Fruit fly (Drosophila melanogaster) whole organism, embryonic: ENCODE measurements around the gene Srpk79D.

Source experiments
- Ada2b ChIP-seq: fragments of 200-800 bp; sonication (Bioruptor generic); IDR thresholded peaks from 2 replicates; pipeline ENCODE4 v1.3.6; 2022; ENCODE audit warnings: missing biosample characterization, missing genetic modification characterization
- Awh ChIP-seq: fragments of 200-800 bp; sonication (Bioruptor generic); IDR thresholded peaks from 2 replicates; pipeline ENCODE4, ENCODE4 v1.3.6; 2022; ENCODE audit warnings: missing biosample characterization, missing genetic modification characterization
- B-H2 ChIP-seq: fragments of 200-800 bp; sonication (Bioruptor generic); optimal IDR thresholded peaks from 2 replicates; lab custom pipeline; 2018; ENCODE audit warnings: missing biosample characterization, mild to moderate bottlenecking, missing genetic modification characterization
- CG10366 ChIP-seq: fragments of 200-800 bp; sonication (Bioruptor generic); IDR thresholded peaks from 2 replicates; pipeline ENCODE4 v1.3.6; 2022; ENCODE audit warnings: missing biosample characterization, missing genetic modification characterization
- CG10565 ChIP-seq: fragments of 200-800 bp; sonication (Bioruptor generic); optimal IDR thresholded peaks from 3 replicates; lab custom pipeline; 2016; ENCODE audit warnings: missing biosample characterization, mild to moderate bottlenecking, missing genetic modification characterization
- CG13424 ChIP-seq: fragments of 200-800 bp; sonication (Bioruptor generic); optimal IDR thresholded peaks from 2 replicates; lab custom pipeline; 2019; ENCODE audit warnings: missing biosample characterization, mild to moderate bottlenecking, missing genetic modification characterization, moderate library complexity
- CG15011 ChIP-seq: fragments of 200-800 bp; sonication (Bioruptor generic); optimal IDR thresholded peaks from 3 replicates; lab custom pipeline; 2018; ENCODE audit warnings: missing biosample characterization, mild to moderate bottlenecking, missing genetic modification characterization
- CG17186 ChIP-seq: fragments of 200-800 bp; sonication (Bioruptor generic); optimal IDR thresholded peaks from 3 replicates; lab custom pipeline; 2017; ENCODE audit warnings: missing biosample characterization, missing genetic modification reagents, missing genetic modification characterization
- CG17328 ChIP-seq: fragments of 200-800 bp; sonication (Bioruptor generic); IDR thresholded peaks from 2 replicates; pipeline ENCODE4 v1.3.6; 2022; ENCODE audit warnings: missing biosample characterization, missing genetic modification characterization
- CG18764 ChIP-seq: fragments of 200-800 bp; sonication (Bioruptor generic); optimal IDR thresholded peaks from 3 replicates; lab custom pipeline; 2016; ENCODE audit warnings: missing biosample characterization, missing genetic modification characterization
- CG2712 ChIP-seq: fragments of 200-800 bp; optimal IDR thresholded peaks from 3 replicates; lab custom pipeline; 2019; ENCODE audit warnings: missing biosample characterization, mild to moderate bottlenecking, missing genetic modification characterization, moderate library complexity
- CG31365 ChIP-seq: fragments of 200-800 bp; sonication (Bioruptor generic); optimal IDR thresholded peaks from 2 replicates; lab custom pipeline; 2018; ENCODE audit warnings: missing biosample characterization, mild to moderate bottlenecking, missing genetic modification characterization
- CG31388 ChIP-seq: fragments of 200-800 bp; sonication (Bioruptor generic); optimal IDR thresholded peaks from 2 replicates; lab custom pipeline; 2016; ENCODE audit warnings: missing biosample characterization, missing genetic modification characterization
- CG34376 ChIP-seq: fragments of 200-800 bp; sonication (Bioruptor generic); optimal IDR thresholded peaks from 2 replicates; lab custom pipeline; 2018; ENCODE audit warnings: missing biosample characterization, mild to moderate bottlenecking, missing genetic modification characterization
- CG6254 ChIP-seq: fragments of 200-800 bp; sonication (Bioruptor generic); optimal IDR thresholded peaks from 3 replicates; lab custom pipeline; 2017; ENCODE audit warnings: mild to moderate bottlenecking, missing biosample characterization, missing genetic modification reagents, missing genetic modification characterization
- CG6689 ChIP-seq: fragments of 200-800 bp; sonication (Bioruptor generic); IDR thresholded peaks from 2 replicates; pipeline ENCODE4 v1.3.6; 2022; ENCODE audit warnings: missing biosample characterization, missing genetic modification characterization
- CG6791 ChIP-seq: fragments of 200-800 bp; sonication (Bioruptor generic); IDR thresholded peaks from 3 replicates; pipeline ENCODE4 v1.3.6; 2022; ENCODE audit warnings: missing biosample characterization, missing genetic modification characterization; ENCODE audit not compliant: partially characterized antibody
- CrebB ChIP-seq: fragments of 200-800 bp; sonication (Bioruptor generic); optimal IDR thresholded peaks from 3 replicates; lab custom pipeline; 2018; ENCODE audit warnings: missing biosample characterization, mild to moderate bottlenecking, missing genetic modification characterization
- Dref ChIP-seq: fragments of 200-800 bp; sonication (Bioruptor generic); IDR thresholded peaks from 2 replicates; pipeline ENCODE4 v1.3.6; 2022; ENCODE audit warnings: missing biosample characterization, missing genetic modification characterization
- GATAe ChIP-seq: fragments of 200-800 bp; sonication (Bioruptor generic); conservative IDR thresholded peaks from 2 replicates; pipeline ENCODE4 v1.3.6; 2022; ENCODE audit warnings: missing biosample characterization, missing genetic modification characterization
- MTF-1 ChIP-seq: fragments of 200-800 bp; sonication (Bioruptor generic); optimal IDR thresholded peaks from 2 replicates; lab custom pipeline; 2018; ENCODE audit warnings: missing biosample characterization, mild to moderate bottlenecking, missing genetic modification characterization, borderline replicate concordance
- Mad ChIP-seq: fragments of 200-800 bp; sonication (Bioruptor generic); optimal IDR thresholded peaks from 2 replicates; lab custom pipeline; 2016; ENCODE audit warnings: missing biosample characterization, missing genetic modification characterization
- Med ChIP-seq: fragments of 200-800 bp; sonication (Bioruptor generic); peaks from one replicate; lab custom pipeline; 2016; ENCODE audit warnings: missing biosample characterization, missing genetic modification characterization, mild to moderate bottlenecking, inconsistent platforms, moderate library complexity
- Mes4 ChIP-seq: fragments of 200-800 bp; sonication (Bioruptor generic); optimal IDR thresholded peaks from 2 replicates; lab custom pipeline; 2016; ENCODE audit warnings: missing biosample characterization, missing genetic modification characterization
- Mrtf ChIP-seq: fragments of 200-800 bp; sonication (Bioruptor generic); IDR thresholded peaks from 3 replicates; pipeline ENCODE4 v1.3.6; 2022; ENCODE audit warnings: missing biosample characterization, missing genetic modification characterization
- Oaz ChIP-seq: fragments of 200-800 bp; sonication (Bioruptor generic); IDR thresholded peaks from 2 replicates; pipeline ENCODE4 v1.3.6; 2022; ENCODE audit warnings: missing biosample characterization, missing genetic modification characterization
- Ravus ChIP-seq: fragments of 200-800 bp; sonication (Bioruptor generic); IDR thresholded peaks from 2 replicates; pipeline ENCODE4 v1.3.6; 2022; ENCODE audit warnings: missing biosample characterization, missing genetic modification characterization
- Sin3A ChIP-seq: fragments of >200 bp; optimal IDR thresholded peaks from 2 replicates; lab custom pipeline; 2018
- TFAM ChIP-seq: fragments of 200-800 bp; sonication (Bioruptor generic); optimal IDR thresholded peaks from 2 replicates; lab custom pipeline; 2017; ENCODE audit warnings: missing biosample characterization, missing genetic modification characterization, inconsistent platforms
- al ChIP-seq: fragments of 200-800 bp; sonication (Bioruptor generic); IDR thresholded peaks from 2 replicates; pipeline ENCODE4 v1.3.6; 2022; ENCODE audit warnings: missing biosample characterization, missing genetic modification characterization
- ash1 ChIP-seq: fragments of 200-800 bp; sonication (Bioruptor generic); optimal IDR thresholded peaks from 2 replicates; lab custom pipeline; 2018; ENCODE audit warnings: missing biosample characterization, mild to moderate bottlenecking, missing genetic modification characterization
- ato ChIP-seq: fragments of 200-800 bp; sonication (Bioruptor generic); IDR thresholded peaks from 2 replicates; pipeline ENCODE4 v1.3.6; 2022; ENCODE audit warnings: missing biosample characterization, missing genetic modification characterization; ENCODE audit not compliant: partially characterized antibody
- bigmax ChIP-seq: fragments of 200-800 bp; sonication (Bioruptor generic); optimal IDR thresholded peaks from 2 replicates; lab custom pipeline; 2018; ENCODE audit warnings: missing biosample characterization, mild to moderate bottlenecking, missing genetic modification characterization
- ftz-f1 ChIP-seq: fragments of 200-800 bp; sonication (Bioruptor generic); optimal IDR thresholded peaks from 2 replicates; lab custom pipeline; 2016; ENCODE audit warnings: missing biosample characterization, missing genetic modification characterization
- fu2 ChIP-seq: fragments of 200-800 bp; sonication (Bioruptor generic); optimal IDR thresholded peaks from 2 replicates; lab custom pipeline; 2016; ENCODE audit warnings: missing biosample characterization, missing genetic modification characterization
- gfzf ChIP-seq: fragments of 200-800 bp; sonication (Bioruptor generic); optimal IDR thresholded peaks from 2 replicates; lab custom pipeline; 2016; ENCODE audit warnings: missing biosample characterization, mild to moderate bottlenecking, missing genetic modification characterization, moderate library complexity
- her ChIP-seq: fragments of 200-800 bp; sonication (Bioruptor generic); optimal IDR thresholded peaks from 2 replicates; lab custom pipeline; 2016; ENCODE audit warnings: missing biosample characterization, missing genetic modification characterization
- hkb ChIP-seq, 2 experiments: fragments of 200-800 bp in 1 of 2; fragments of >200 bp in 1 of 2; sonication (Bioruptor generic) in 1 of 2; IDR thresholded peaks in 1 of 2; optimal IDR thresholded peaks in 1 of 2; 2 replicates each; pipeline versions ENCODE4 v1.3.6 to Lab custom; 2017 to 2022; ENCODE audit warnings: missing biosample characterization in 1 of 2, missing genetic modification characterization in 1 of 2
- kay ChIP-seq: fragments of 200-800 bp; sonication (Bioruptor generic); optimal IDR thresholded peaks from 2 replicates; lab custom pipeline; 2016; ENCODE audit warnings: missing biosample characterization, missing genetic modification characterization
- mam ChIP-seq: fragments of 200-800 bp; sonication (Bioruptor generic); optimal IDR thresholded peaks from 3 replicates; lab custom pipeline; 2016; ENCODE audit warnings: missing biosample characterization, missing genetic modification characterization
- nerfin-1 ChIP-seq: fragments of 200-800 bp; sonication (Bioruptor generic); optimal IDR thresholded peaks from 3 replicates; lab custom pipeline; 2019; ENCODE audit warnings: missing biosample characterization, mild to moderate bottlenecking, missing genetic modification characterization, moderate library complexity
- nerfin-2 ChIP-seq: fragments of 200-800 bp; sonication (Bioruptor generic); IDR thresholded peaks from 2 replicates; pipeline ENCODE4 v1.3.6; 2022; ENCODE audit warnings: missing biosample characterization, missing genetic modification characterization; ENCODE audit not compliant: partially characterized antibody
- pan ChIP-seq, 4 experiments: fragments of >200 bp in 3 of 4; fragments of 200-800 bp in 1 of 4; sonication (Bioruptor generic) in 1 of 4; optimal IDR thresholded peaks in 3 of 4; IDR thresholded peaks in 1 of 4; 2 replicates each; pipeline versions ENCODE4 v1.3.6 to Lab custom; 2017 to 2022; ENCODE audit warnings: missing biosample characterization in 2 of 4, missing genetic modification characterization in 2 of 4, mixed read lengths in 1 of 4
- ranshi ChIP-seq: fragments of 200-800 bp; sonication (Bioruptor generic); IDR thresholded peaks from 2 replicates; pipeline ENCODE4 v1.3.6; 2022; ENCODE audit warnings: missing biosample characterization, missing genetic modification characterization
- repo ChIP-seq: fragments of 200-800 bp; sonication (Bioruptor generic); optimal IDR thresholded peaks from 2 replicates; lab custom pipeline; 2016; ENCODE audit warnings: missing biosample characterization, missing genetic modification characterization
- row ChIP-seq: fragments of 200-800 bp; sonication (Bioruptor generic); IDR thresholded peaks from 3 replicates; pipeline ENCODE4 v1.3.6; 2022; ENCODE audit warnings: missing biosample characterization, missing genetic modification characterization
- scrt ChIP-seq: fragments of 200-800 bp; sonication (Bioruptor generic); optimal IDR thresholded peaks from 2 replicates; lab custom pipeline; 2018; ENCODE audit warnings: missing biosample characterization, mild to moderate bottlenecking, missing genetic modification characterization, moderate library complexity
- slou ChIP-seq: fragments of 200-800 bp; sonication (Bioruptor generic); optimal IDR thresholded peaks from 3 replicates; lab custom pipeline; 2016; ENCODE audit warnings: missing biosample characterization, missing genetic modification characterization
- ttk ChIP-seq: fragments of 200-800 bp; sonication (Bioruptor generic); IDR thresholded peaks from 2 replicates; pipeline ENCODE4 v2.1.2; 2022; ENCODE audit warnings: missing biosample characterization, missing genetic modification characterization
- unpg ChIP-seq: fragments of 200-800 bp; sonication (Bioruptor generic); optimal IDR thresholded peaks from 3 replicates; lab custom pipeline; 2018; ENCODE audit warnings: missing biosample characterization, mild to moderate bottlenecking, missing genetic modification characterization, moderate library complexity
- zen ChIP-seq: fragments of 200-800 bp; sonication (Bioruptor generic); optimal IDR thresholded peaks from 3 replicates; lab custom pipeline; 2018; ENCODE audit warnings: missing biosample characterization, mild to moderate bottlenecking, missing genetic modification characterization, moderate library complexity

The Srpk79D gene

DNA sequence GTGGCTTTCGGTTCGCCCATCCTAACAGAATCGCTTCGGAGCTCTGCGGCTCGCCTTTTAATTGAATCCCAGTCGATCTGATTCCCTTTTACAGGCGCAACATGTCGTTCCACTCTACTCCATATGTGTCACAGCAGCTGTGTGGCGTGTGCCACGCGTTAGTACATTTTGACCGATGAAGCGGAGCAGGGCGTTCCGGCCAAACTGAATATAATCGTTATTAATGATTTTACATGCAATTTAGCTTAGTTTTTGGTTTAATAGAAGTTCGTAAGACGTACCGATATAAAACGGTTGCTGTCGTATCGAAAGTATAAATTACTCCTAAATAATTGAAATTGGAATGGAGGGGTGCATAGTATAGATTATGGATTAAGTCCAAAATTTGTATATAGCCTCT lies 7.2 kb upstream of the Srpk79D start, which contains the start of gene CG11523 (continued):
- TF ChIP-seq CG18764 (GFP tag; lab: Kevin White, UChicago) (no peak), CG6791 (GFP tag; lab: Robert Waterston, UW) (no peak), Ada2b (GFP tag; lab: Robert Waterston, UW) (no peak), gfzf (GFP tag; lab: Kevin White, UChicago) (peak; percentile 77), al (GFP tag; lab: Robert Waterston, UW) (no peak), ash1 (GFP tag; lab: Kevin White, UChicago) (no peak), zen (tag; lab: Kevin White, UChicago) (peak; percentile 27), CG31388 (GFP tag; lab: Kevin White, UChicago) (no peak), TFAM (GFP tag; lab: Kevin White, UChicago) (no peak), Mes4 (GFP tag; lab: Kevin White, UChicago) (no peak), Ravus (GFP tag; lab: Robert Waterston, UW) (no peak), CG15011 (GFP tag; lab: Kevin White, UChicago) (no peak), CG6689 (GFP tag; lab: Robert Waterston, UW) (0 out of 2 replicates have a peak, but pooled peaks have one; percentile 5), CG10565 (GFP tag; lab: Kevin White, UChicago) (no peak), nerfin-2 (GFP tag; lab: Robert Waterston, UW) (no peak), scrt (GFP tag; lab: Kevin White, UChicago) (peak; percentile 86), nerfin-1 (no peak), pan (optimal IDR thresholded peaks at IDR 0.05; lab: Kevin White, UChicago) (no peak), pan (GFP tag; optimal IDR thresholded peaks at IDR 0.05 in 1 of 2, IDR thresholded peaks at IDR 0.05 in 1 of 2) (no peak), ato (no peak), repo (GFP tag; lab: Kevin White, UChicago) (no peak), Dref (GFP tag; lab: Robert Waterston, UW) (peak; percentile 42), CG13424 (tag; lab: Kevin White, UChicago) (no peak), CG34376 (no peak), hkb (optimal IDR thresholded peaks at IDR 0.05; lab: Kevin White, UChicago) (no peak), hkb (GFP tag; IDR thresholded peaks at IDR 0.05; lab: Robert Waterston, UW) (no peak), CG10366 (GFP tag; lab: Robert Waterston, UW) (no peak), unpg (no peak), mam (GFP tag; lab: Kevin White, UChicago) (peak; percentile 39), CG2712 (tag; lab: Kevin White, UChicago) (peak; percentile 31), ranshi (0 out of 2 replicates have a peak, but pooled peaks have one; percentile 5), slou (GFP tag; lab: Kevin White, UChicago) (no peak), ttk (no peak), fu2 (GFP tag; lab: Kevin White, UChicago) (no peak), bigmax (GFP tag; lab: Kevin White, UChicago) (no peak), B-H2 (GFP tag; lab: Kevin White, UChicago) (no peak), Oaz (no peak), GATAe (GFP tag; lab: Robert Waterston, UW) (no peak), CG31365 (tag; lab: Kevin White, UChicago) (no peak), Mad (GFP tag; lab: Kevin White, UChicago) (no peak), Sin3A (no peak), Med (peak; percentile 79), Awh (GFP tag; lab: Robert Waterston, UW) (no peak), Mrtf (GFP tag; lab: Robert Waterston, UW) (no peak), CG17328 (GFP tag; lab: Robert Waterston, UW) (no peak), MTF-1 (GFP tag; lab: Kevin White, UChicago) (peak; percentile 12), row (GFP tag; lab: Robert Waterston, UW) (peak; percentile 74), her (GFP tag; lab: Kevin White, UChicago) (peak; percentile 19), CG6254 (no peak), kay (GFP tag; lab: Kevin White, UChicago) (peak; percentile 6), CG17186 (GFP tag; lab: Kevin White, UChicago) (peak; percentile 22), ftz-f1 (no peak), CrebB (tag; lab: Kevin White, UChicago) (no peak)
